Worm (Caenorhabditis elegans) whole organism, young adult: Measurements from ENCODE around the gene ttr-47.

Source experiments
- B0336.3 ChIP-seq: fragments of 200-800 bp; sonication (Bioruptor generic); IDR thresholded peaks from 2 replicates; pipeline ENCODE4 v1.3.6; 2022; ENCODE audit warnings: missing genetic modification characterization, missing compliant biosample characterization
- C06A6.2 ChIP-seq: fragments of 200-800 bp; sonication (Bioruptor generic); conservative IDR thresholded peaks from 2 replicates; pipeline ENCODE4 v1.3.6; 2022; ENCODE audit warnings: missing genetic modification characterization, missing compliant biosample characterization
- D2030.7 ChIP-seq: fragments of 200-800 bp; sonication (Bioruptor generic); IDR thresholded peaks from 2 replicates; pipeline ENCODE4 v1.3.6; 2022; ENCODE audit warnings: missing genetic modification reagents, missing genetic modification characterization, missing compliant biosample characterization
- F22D6.2 ChIP-seq: sonication (generic microtip); optimal IDR thresholded peaks from 2 replicates; lab custom pipeline; 2016; ENCODE audit warnings: mild to moderate bottlenecking, missing genetic modification characterization, missing compliant biosample characterization
- F33H1.4 ChIP-seq: fragments of 200-800 bp; sonication (Bioruptor generic); IDR thresholded peaks from 2 replicates; pipeline ENCODE4 v1.3.6; 2022; ENCODE audit warnings: missing genetic modification reagents, missing genetic modification characterization, missing compliant biosample characterization
- F55B11.4 ChIP-seq: sonication (generic microtip); optimal IDR thresholded peaks from 2 replicates; lab custom pipeline; 2016; ENCODE audit warnings: missing compliant biosample characterization, missing genetic modification characterization, borderline replicate concordance; ENCODE audit not compliant: insufficient read depth
- K11D2.4 ChIP-seq: fragments of 200-800 bp; sonication (Bioruptor generic); IDR thresholded peaks from 2 replicates; pipeline ENCODE4 v1.3.6; 2022; ENCODE audit warnings: missing genetic modification reagents, missing genetic modification characterization, missing compliant biosample characterization
- K12H6.12 ChIP-seq: fragments of 200-800 bp; sonication (Bioruptor generic); optimal IDR thresholded peaks from 2 replicates; lab custom pipeline; 2018; ENCODE audit warnings: mild to moderate bottlenecking, missing genetic modification characterization, missing compliant biosample characterization
- Y53F4B.3 ChIP-seq: fragments of 200-800 bp; sonication (Bioruptor generic); IDR thresholded peaks from 2 replicates; pipeline ENCODE4 v1.3.6; 2022; ENCODE audit warnings: missing genetic modification reagents, missing genetic modification characterization, missing compliant biosample characterization
- Y53G8AR.9 ChIP-seq: fragments of 200-800 bp; sonication (Bioruptor generic); conservative IDR thresholded peaks from 2 replicates; pipeline ENCODE4 v1.3.6; 2022; ENCODE audit warnings: missing genetic modification reagents, missing genetic modification characterization, missing compliant biosample characterization
- Y95B8A.8 ChIP-seq: fragments of 200-800 bp; sonication (Bioruptor generic); IDR thresholded peaks from 2 replicates; pipeline ENCODE4 v1.3.6; 2022; ENCODE audit warnings: missing genetic modification reagents, missing genetic modification characterization, missing compliant biosample characterization
- ZK185.1 ChIP-seq: sonication (generic microtip); optimal IDR thresholded peaks from 2 replicates; lab custom pipeline; 2016; ENCODE audit warnings: mild to moderate bottlenecking, missing genetic modification characterization, missing compliant biosample characterization; ENCODE audit not compliant: poor library complexity, severe bottlenecking
- akir-1 ChIP-seq: fragments of 200-800 bp; sonication (Bioruptor generic); optimal IDR thresholded peaks from 2 replicates; lab custom pipeline; 2018; ENCODE audit warnings: mild to moderate bottlenecking, missing genetic modification characterization, moderate library complexity, missing compliant biosample characterization
- ama-1 ChIP-seq, 3 experiments: fragments of 150-350 bp in 1 of 3; sonication (generic microtip) in 2 of 3; optimal IDR thresholded peaks; 2 replicates each; lab custom pipeline; 2014 to 2018; ENCODE audit warnings: missing biosample characterization in 2 of 3, missing genetic modification characterization in 2 of 3, missing genetic modification reagents in 2 of 3
- atf-7 ChIP-seq: sonication (generic microtip); optimal IDR thresholded peaks from 2 replicates; lab custom pipeline; 2017; ENCODE audit warnings: mild to moderate bottlenecking, missing genetic modification characterization, missing compliant biosample characterization
- bed-1 ChIP-seq: fragments of 200-800 bp; sonication (Bioruptor generic); IDR thresholded peaks from 2 replicates; pipeline ENCODE4 v1.3.6; 2022; ENCODE audit warnings: missing genetic modification reagents, missing genetic modification characterization, missing compliant biosample characterization
- ceh-100 ChIP-seq: fragments of 200-800 bp; sonication (Bioruptor generic); IDR thresholded peaks from 2 replicates; pipeline ENCODE4 v1.3.6; 2022; ENCODE audit warnings: missing genetic modification reagents, missing genetic modification characterization, missing compliant biosample characterization
- ceh-79 ChIP-seq: sonication (generic microtip); optimal IDR thresholded peaks from 2 replicates; lab custom pipeline; 2017; ENCODE audit warnings: mild to moderate bottlenecking, missing genetic modification characterization, missing compliant biosample characterization
- egl-44 ChIP-seq: fragments of 200-800 bp; sonication (Bioruptor generic); IDR thresholded peaks from 2 replicates; pipeline ENCODE4 v1.3.6; 2022; ENCODE audit warnings: missing genetic modification reagents, missing genetic modification characterization, missing compliant biosample characterization
- ekl-4 ChIP-seq: fragments of 200-800 bp; sonication (Bioruptor generic); IDR thresholded peaks from 2 replicates; pipeline ENCODE4 v1.3.6; 2022; ENCODE audit warnings: missing genetic modification reagents, missing genetic modification characterization, missing compliant biosample characterization
- gei-17 ChIP-seq: fragments of 200-800 bp; sonication (Bioruptor generic); optimal IDR thresholded peaks from 2 replicates; lab custom pipeline; 2018; ENCODE audit warnings: mild to moderate bottlenecking, missing genetic modification characterization, missing compliant biosample characterization
- him-1 ChIP-seq: sonication (generic microtip); optimal IDR thresholded peaks from 2 replicates; lab custom pipeline; 2016; ENCODE audit warnings: missing genotype, missing genetic modification reagents, missing genetic modification characterization, missing compliant biosample characterization
- hlh-12 ChIP-seq: sonication (generic microtip); optimal IDR thresholded peaks from 2 replicates; lab custom pipeline; 2016; ENCODE audit warnings: missing genetic modification characterization, missing compliant biosample characterization
- hlh-26 ChIP-seq: fragments of 200-800 bp; sonication (Bioruptor generic); conservative IDR thresholded peaks from 2 replicates; pipeline ENCODE4 v1.3.6; 2022; ENCODE audit warnings: missing genetic modification reagents, missing genetic modification characterization, missing compliant biosample characterization
- hmg-1.2 ChIP-seq: fragments of 200-800 bp; sonication (Bioruptor generic); IDR thresholded peaks from 2 replicates; pipeline ENCODE4 v1.3.6; 2022; ENCODE audit warnings: missing genetic modification reagents, missing genetic modification characterization, missing compliant biosample characterization
- hsf-1 ChIP-seq: fragments of 200-800 bp; sonication (Bioruptor generic); IDR thresholded peaks from 2 replicates; pipeline ENCODE4 v1.3.6; 2022; ENCODE audit warnings: missing genetic modification reagents, missing genetic modification characterization, missing compliant biosample characterization
- lag-1 ChIP-seq: fragments of 200-800 bp; sonication (Bioruptor generic); IDR thresholded peaks from 2 replicates; pipeline ENCODE4 v1.3.6; 2022; ENCODE audit warnings: missing genetic modification reagents, missing genetic modification characterization, missing compliant biosample characterization
- let-526 ChIP-seq: fragments of 200-800 bp; sonication (Bioruptor generic); IDR thresholded peaks from 2 replicates; pipeline ENCODE4 v1.3.6; 2022; ENCODE audit warnings: missing genetic modification reagents, missing genetic modification characterization, missing compliant biosample characterization
- lin-26 ChIP-seq: fragments of 200-800 bp; sonication (Bioruptor generic); IDR thresholded peaks from 2 replicates; pipeline ENCODE4 v1.3.6; 2022; ENCODE audit warnings: missing genetic modification reagents, missing genetic modification characterization, missing compliant biosample characterization
- mel-28 ChIP-seq: sonication (generic microtip); optimal IDR thresholded peaks from 2 replicates; lab custom pipeline; 2016; ENCODE audit warnings: borderline replicate concordance, mild to moderate bottlenecking, missing genetic modification characterization, missing compliant biosample characterization
- nfya-2 ChIP-seq: fragments of 200-800 bp; sonication (Bioruptor generic); IDR thresholded peaks from 2 replicates; pipeline ENCODE4 v1.3.6; 2022; ENCODE audit warnings: missing genetic modification reagents, missing genetic modification characterization, missing compliant biosample characterization
- nfyb-1 ChIP-seq: fragments of 200-800 bp; sonication (Bioruptor generic); IDR thresholded peaks from 2 replicates; pipeline ENCODE4 v1.3.6; 2022; ENCODE audit warnings: missing genetic modification reagents, missing genetic modification characterization, missing compliant biosample characterization
- nhr-179 ChIP-seq: sonication (generic microtip); optimal IDR thresholded peaks from 2 replicates; lab custom pipeline; 2016; ENCODE audit warnings: mild to moderate bottlenecking, missing genetic modification characterization, missing compliant biosample characterization
- nhr-27 ChIP-seq: fragments of 200-800 bp; sonication (Bioruptor generic); optimal IDR thresholded peaks from 2 replicates; lab custom pipeline; 2018; ENCODE audit warnings: mild to moderate bottlenecking, missing genetic modification characterization, moderate library complexity, missing compliant biosample characterization
- nhr-80 ChIP-seq: sonication (generic microtip); optimal IDR thresholded peaks from 2 replicates; lab custom pipeline; 2016; ENCODE audit warnings: missing genetic modification characterization, missing compliant biosample characterization
- pbrm-1 ChIP-seq: fragments of 200-800 bp; sonication (Bioruptor generic); IDR thresholded peaks from 2 replicates; pipeline ENCODE4 v1.3.6; 2022; ENCODE audit warnings: missing genetic modification reagents, missing genetic modification characterization, missing compliant biosample characterization
- repo-1 ChIP-seq: sonication (generic microtip); optimal IDR thresholded peaks from 2 replicates; lab custom pipeline; 2017; ENCODE audit warnings: mild to moderate bottlenecking, missing genetic modification characterization, missing compliant biosample characterization
- rpc-1 ChIP-seq, 2 experiments: fragments of 150-350 bp in 1 of 2; sonication (generic microtip) in 1 of 2; optimal IDR thresholded peaks; 2 replicates each; lab custom pipeline; 2014 to 2018; ENCODE audit warnings: missing biosample characterization in 1 of 2, missing genetic modification characterization in 1 of 2, missing genetic modification reagents in 1 of 2, missing genotype in 1 of 2
- snpc-1.3 ChIP-seq: sonication (generic microtip); optimal IDR thresholded peaks from 2 replicates; lab custom pipeline; 2017; ENCODE audit warnings: missing genetic modification characterization, mild to moderate bottlenecking, missing compliant biosample characterization, antibody characterized with exemption, moderate library complexity, missing genotype, missing genetic modification reagents; ENCODE audit not compliant: insufficient read depth
- snpc-4 ChIP-seq, 5 experiments: fragments of 150-350 bp in 1 of 5; sonication (generic microtip) in 4 of 5; optimal IDR thresholded peaks; 2 replicates each; lab custom pipeline; 2014 to 2018; ENCODE audit warnings: missing genetic modification characterization in 5 of 5, missing biosample characterization in 3 of 5, antibody characterized with exemption in 2 of 5, mild to moderate bottlenecking in 2 of 5, missing compliant biosample characterization in 2 of 5, missing genotype in 2 of 5, moderate library complexity in 2 of 5, missing genetic modification reagents in 1 of 5
- somi-1 ChIP-seq: fragments of 200-800 bp; sonication (Bioruptor generic); optimal IDR thresholded peaks from 2 replicates; lab custom pipeline; 2018; ENCODE audit warnings: mild to moderate bottlenecking, missing genetic modification characterization, missing compliant biosample characterization
- tlf-1 ChIP-seq: fragments of 200-800 bp; sonication (Bioruptor generic); optimal IDR thresholded peaks from 2 replicates; lab custom pipeline; 2018; ENCODE audit warnings: mild to moderate bottlenecking, missing genetic modification characterization, missing compliant biosample characterization
- zfh-2 ChIP-seq: fragments of 200-800 bp; sonication (Bioruptor generic); conservative IDR thresholded peaks from 2 replicates; pipeline ENCODE4 v1.3.6; 2022; ENCODE audit warnings: missing genetic modification reagents, missing genetic modification characterization, missing compliant biosample characterization
- ztf-22 ChIP-seq: fragments of 200-800 bp; sonication (Bioruptor generic); optimal IDR thresholded peaks from 2 replicates; lab custom pipeline; 2018; ENCODE audit warnings: mild to moderate bottlenecking, missing genetic modification characterization, moderate library complexity, missing compliant biosample characterization
- ztf-26 ChIP-seq: sonication (generic microtip); optimal IDR thresholded peaks from 2 replicates; lab custom pipeline; 2017; ENCODE audit warnings: missing genetic modification characterization, missing compliant biosample characterization

The ttr-47 gene

DNA sequence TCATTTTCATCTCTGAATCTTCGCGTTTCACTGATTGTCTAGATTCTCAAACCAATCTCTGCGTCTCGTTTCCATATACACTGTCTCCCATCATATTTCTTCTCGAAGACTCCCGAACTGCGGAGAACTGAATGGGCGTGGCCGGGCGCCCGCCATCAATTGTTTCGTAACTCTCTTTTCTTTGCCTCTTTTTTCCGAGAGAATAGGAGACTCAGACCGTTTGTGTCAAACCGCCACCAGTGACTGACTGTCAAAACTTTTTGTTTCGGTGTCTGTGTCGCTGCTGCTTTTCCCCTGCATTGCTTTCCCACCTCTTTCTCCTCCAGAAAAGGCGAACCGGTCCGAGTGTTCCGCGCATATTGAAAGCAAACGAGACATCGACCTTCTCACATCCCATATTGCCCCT, 13.3 kb downstream of the ttr-47 start, which contains the start of gene unc-23 (continued):
- TF ChIP-seq F55B11.4 (tag; lab: Kevin White, UChicago) (no peak), hmg-1.2 (GFP tag; lab: Robert Waterston, UW) (peak; percentile 85), K12H6.12 (tag; lab: Kevin White, UChicago) (peak; percentile 56), zfh-2 (peak; percentile 89), nhr-27 (tag; lab: Kevin White, UChicago) (no peak), Y95B8A.8 (GFP tag; lab: Robert Waterston, UW) (0 out of 2 replicates have a peak, but pooled peaks have one; percentile 43), repo-1 (tag; lab: Kevin White, UChicago) (peak; percentile 24), ekl-4 (GFP tag; lab: Robert Waterston, UW) (peak; percentile 81), lag-1 (GFP tag; lab: Robert Waterston, UW) (no peak), D2030.7 (no peak), ceh-100 (GFP tag; lab: Robert Waterston, UW) (no peak), atf-7 (tag; lab: Kevin White, UChicago) (peak; percentile 87), Y53G8AR.9 (peak; percentile 84), F22D6.2 (tag; lab: Kevin White, UChicago) (peak; percentile 60), hsf-1 (GFP tag; lab: Robert Waterston, UW) (peak; percentile 98), ztf-26 (tag; lab: Kevin White, UChicago) (peak; percentile 90), nfyb-1 (GFP tag; lab: Robert Waterston, UW) (peak; percentile 90), hlh-26 (GFP tag; lab: Robert Waterston, UW) (no peak), egl-44 (GFP tag; lab: Robert Waterston, UW) (peak; percentile 48), somi-1 (peak; percentile 79), snpc-4 (GFP tag; optimal IDR thresholded peaks at IDR 0.05; lab: Kevin White, UChicago) (no peak), snpc-4 (tag; optimal IDR thresholded peaks at IDR 0.05; lab: Kevin White, UChicago) (peak in 3 of 4 experiments; percentile 36 to 40 (median 39)), tlf-1 (peak; percentile 82), C06A6.2 (GFP tag; lab: Robert Waterston, UW) (peak; percentile 66), Y53F4B.3 (GFP tag; lab: Robert Waterston, UW) (no peak), nhr-80 (tag; lab: Kevin White, UChicago) (peak; percentile 76), gei-17 (GFP tag; lab: Kevin White, UChicago) (peak; percentile 81), B0336.3 (GFP tag; lab: Robert Waterston, UW) (peak; percentile 73; the same call in 1 of the 2 replicates), F33H1.4 (GFP tag; lab: Robert Waterston, UW) (no peak), ZK185.1 (tag; lab: Kevin White, UChicago) (peak; percentile 71), K11D2.4 (GFP tag; lab: Robert Waterston, UW) (peak; percentile 86), ceh-79 (tag; lab: Kevin White, UChicago) (peak; percentile 81)

DNA sequence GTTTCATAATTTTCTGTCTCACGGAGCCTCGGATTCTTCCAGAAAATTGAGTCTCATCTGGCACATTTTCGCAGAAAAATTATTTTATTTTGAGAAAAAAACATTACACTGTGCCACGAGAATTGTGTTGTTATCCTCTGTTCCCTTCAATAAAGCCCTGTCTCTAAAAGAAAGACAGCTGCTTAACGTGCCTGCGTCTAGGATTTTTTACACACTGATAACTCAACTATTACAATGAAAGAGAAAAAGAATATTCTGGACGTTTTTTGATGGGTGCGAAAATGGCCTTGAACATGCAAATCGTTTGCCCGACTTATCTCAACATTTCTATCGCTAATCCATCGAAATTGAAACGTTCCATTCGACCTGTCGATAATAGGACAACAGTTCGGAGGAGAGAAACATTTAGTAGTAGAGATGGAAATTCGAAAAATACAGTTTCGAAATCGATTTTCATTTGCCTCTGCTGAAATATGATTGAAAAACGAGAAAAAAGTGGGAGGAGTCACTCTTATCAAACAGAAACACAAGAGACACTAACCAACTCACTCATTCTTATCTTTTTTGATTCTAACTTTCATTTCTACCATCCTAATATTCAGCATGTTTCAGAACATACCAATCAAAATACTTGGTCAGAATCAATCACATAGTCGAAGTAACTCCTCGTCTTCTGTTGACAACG, 14.0 kb downstream of the ttr-47 start:
- TF ChIP-seq repo-1 (tag; lab: Kevin White, UChicago): no peak
- TF ChIP-seq pbrm-1: 0 out of 2 replicates have a peak, but pooled peaks have one; percentile 28
- TF ChIP-seq nhr-80 (tag; lab: Kevin White, UChicago): peak; percentile 29
- TF ChIP-seq rpc-1 (optimal IDR thresholded peaks at IDR 0.05; lab: Kevin White, UChicago): no peak
- TF ChIP-seq rpc-1 (tag; optimal IDR thresholded peaks at IDR 0.05; lab: Kevin White, UChicago): no peak
- no peak for TF ChIP-seq B0336.3 (GFP tag; lab: Robert Waterston, UW)
- TF ChIP-seq ama-1 (optimal IDR thresholded peaks at IDR 0.05; lab: Kevin White, UChicago): no peak
- no peak for TF ChIP-seq ama-1 (GFP tag; optimal IDR thresholded peaks at IDR 0.05; lab: Kevin White, UChicago)
- no peak for TF ChIP-seq snpc-1.3
- TF ChIP-seq mel-28 (tag; lab: Kevin White, UChicago): no peak
- no peak for TF ChIP-seq bed-1
- TF ChIP-seq F22D6.2 (tag; lab: Kevin White, UChicago): no peak
- TF ChIP-seq let-526 (GFP tag; lab: Robert Waterston, UW): no peak
- TF ChIP-seq ztf-22 (GFP tag; lab: Kevin White, UChicago): no peak
- no peak for TF ChIP-seq zfh-2
- no peak for TF ChIP-seq lin-26
- TF ChIP-seq hsf-1 (GFP tag; lab: Robert Waterston, UW): 0 out of 2 replicates have a peak, but pooled peaks have one; percentile 61
- no peak for TF ChIP-seq nhr-179 (tag; lab: Kevin White, UChicago)
- TF ChIP-seq hlh-12 (tag; lab: Kevin White, UChicago): no peak
- no peak for TF ChIP-seq him-1 (tag; lab: Kevin White, UChicago)
- TF ChIP-seq nfya-2: no peak
- TF ChIP-seq akir-1 (GFP tag; lab: Kevin White, UChicago): no peak
